Fruit fly (Drosophila melanogaster) whole organism, wandering third instar larva: Measurements from ENCODE around the gene CG11562.

ENCODE experiments used
- Abd-B ChIP-seq: fragments of >200 bp; optimal IDR thresholded peaks from 2 replicates; lab custom pipeline; 2017; ENCODE audit warnings: missing biosample characterization, missing genetic modification characterization
- Dfd ChIP-seq: fragments of >200 bp; optimal IDR thresholded peaks from 2 replicates; lab custom pipeline; 2017; ENCODE audit warnings: missing biosample characterization, missing genetic modification characterization
- HLH106 ChIP-seq: fragments of 200-800 bp; optimal IDR thresholded peaks from 3 replicates; lab custom pipeline; 2019; ENCODE audit warnings: missing biosample characterization, mild to moderate bottlenecking, missing genetic modification characterization, moderate library complexity
- Myc ChIP-seq: fragments of >200 bp; optimal IDR thresholded peaks from 2 replicates; lab custom pipeline; 2017
- dmrt93B ChIP-seq: fragments of 200-800 bp; sonication (Bioruptor generic); optimal IDR thresholded peaks from 2 replicates; lab custom pipeline; 2018; ENCODE audit warnings: missing biosample characterization, mild to moderate bottlenecking, missing genetic modification characterization
- ey ChIP-seq: fragments of 200-800 bp; sonication (Bioruptor generic); optimal IDR thresholded peaks from 2 replicates; lab custom pipeline; 2016; ENCODE audit warnings: missing biosample characterization, missing genetic modification characterization
- pan ChIP-seq: fragments of >200 bp; optimal IDR thresholded peaks from 2 replicates; lab custom pipeline; 2017
- psq ChIP-seq: fragments of 200-800 bp; sonication (Bioruptor generic); optimal IDR thresholded peaks from 3 replicates; lab custom pipeline; 2017; ENCODE audit warnings: missing biosample characterization, mild to moderate bottlenecking, missing genetic modification characterization, moderate library complexity
- rgr ChIP-seq: fragments of 200-800 bp; sonication (Bioruptor generic); optimal IDR thresholded peaks from 3 replicates; lab custom pipeline; 2016; ENCODE audit warnings: missing biosample characterization, mild to moderate bottlenecking, missing genetic modification characterization

dm6 chr2L:322915-323314 is 30.7 kb downstream of the CG11562 start:
- TF ChIP-seq pan (no peak), psq (GFP tag; lab: Kevin White, UChicago) (no peak), dmrt93B (GFP tag; lab: Kevin White, UChicago) (no peak), rgr (GFP tag; lab: Kevin White, UChicago) (no peak), Abd-B (GFP tag; lab: Kevin White, UChicago) (no peak), Dfd (GFP tag; lab: Kevin White, UChicago) (no peak), HLH106 (no peak), ey (no peak), Myc (lab: Kevin White, UChicago) (no peak)
